Worm (Caenorhabditis elegans) whole organism, mixed stage, embryonic: Measurements from ENCODE around the gene mcu-1.

Experiments used
- lin-13 ChIP-seq: fragments of 150-350 bp; optimal IDR thresholded peaks from 2 replicates; lab custom pipeline; 2014; ENCODE audit warnings: missing biosample characterization, missing genetic modification characterization
- nhr-28 ChIP-seq: fragments of 150-350 bp; optimal IDR thresholded peaks from 2 replicates; lab custom pipeline; 2014; ENCODE audit warnings: missing biosample characterization, missing genetic modification characterization
- unc-39 ChIP-seq: fragments of 150-350 bp; optimal IDR thresholded peaks from 2 replicates; lab custom pipeline; 2014; ENCODE audit warnings: missing biosample characterization, missing genetic modification characterization

- TF ChIP-seq unc-39 (tag; lab: Kevin White, UChicago) (no peak), nhr-28 (tag; lab: Kevin White, UChicago) (no peak), lin-13 (tag; lab: Kevin White, UChicago) (no peak)
Observed at ce11 chrIV:5949964-5950363, 10.9 kb upstream of the mcu-1 start.
